Fruit fly (Drosophila melanogaster) whole organism, wandering third instar larva: ENCODE results near the gene Pdi.

ENCODE experiments used
- Sp1 ChIP-seq: fragments of 200-800 bp; sonication (Bioruptor generic); optimal IDR thresholded peaks from 3 replicates; lab custom pipeline; 2019; ENCODE audit warnings: missing biosample characterization, mild to moderate bottlenecking, missing genetic modification characterization, moderate library complexity
- h ChIP-seq: fragments of 200-800 bp; sonication (Bioruptor generic); optimal IDR thresholded peaks from 3 replicates; lab custom pipeline; 2016; ENCODE audit warnings: missing biosample characterization, mild to moderate bottlenecking, missing genetic modification characterization
- psq ChIP-seq: fragments of 200-800 bp; sonication (Bioruptor generic); optimal IDR thresholded peaks from 3 replicates; lab custom pipeline; 2017; ENCODE audit warnings: missing biosample characterization, mild to moderate bottlenecking, missing genetic modification characterization, moderate library complexity

DNA sequence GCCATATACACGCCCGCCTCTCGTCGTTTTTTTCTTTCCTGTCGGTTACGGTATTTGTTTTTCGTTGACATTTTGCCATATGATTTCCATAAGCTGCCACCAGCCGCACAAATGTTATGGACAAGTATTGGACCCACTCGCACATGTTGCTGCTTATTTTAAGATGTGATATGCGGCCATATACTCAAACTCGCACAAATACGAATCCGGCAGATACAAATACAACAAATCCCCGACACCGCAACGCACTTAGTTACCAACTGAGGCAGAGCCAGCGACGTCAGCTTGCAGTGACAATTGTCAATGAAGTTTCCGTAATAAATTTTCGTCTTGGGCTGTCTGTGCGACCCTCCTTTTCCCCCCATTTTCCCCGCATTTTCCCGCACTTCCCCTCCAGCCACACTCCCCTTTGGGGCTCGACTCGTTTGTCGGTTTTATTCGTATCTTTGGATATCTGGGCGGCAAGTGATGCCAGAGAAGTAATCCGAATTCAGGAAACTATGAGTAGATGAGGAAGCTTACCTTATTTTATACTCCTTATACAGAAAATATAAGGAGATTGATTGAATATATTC is 34.1 kb upstream of the Pdi start:
- TF ChIP-seq h (GFP tag; lab: Kevin White, UChicago) (no peak), psq (GFP tag; lab: Kevin White, UChicago) (no peak), Sp1 (GFP tag; lab: Kevin White, UChicago) (no peak)
